In genomic region chrX:12106004-12106403, ce11 we compare ENCODE assay signal across 5 worm cellular contexts.
A peak's percentile ranks its signal among the peaks of the same experiment; 100 is the strongest.
TF ChIP-seq lines count a peak whose summit lies in the region.

No protein-coding gene starts in this region.

TF ChIP-seq in whole organism, L1 larva, 84 proteins besides CTCF, POLR2A, EP300 and RAD21 (continues in another document):
- no peak for TF ChIP-seq lin-39 (tag; optimal IDR thresholded peaks at IDR 0.05; lab: Kevin White, UChicago)
- peak; percentile 85 for TF ChIP-seq swsn-7 (tag; optimal IDR thresholded peaks at IDR 0.05; lab: Kevin White, UChicago)
- TF ChIP-seq nhr-77 (tag; optimal IDR thresholded peaks at IDR 0.05; lab: Kevin White, UChicago): peak; percentile 58
- peak; percentile 60 for TF ChIP-seq unc-130 (tag; optimal IDR thresholded peaks at IDR 0.05; lab: Kevin White, UChicago)
- TF ChIP-seq tlp-1 (tag; optimal IDR thresholded peaks at IDR 0.05; lab: Kevin White, UChicago): no peak
- peak; percentile 83 for TF ChIP-seq nhr-90 (tag; optimal IDR thresholded peaks at IDR 0.05; lab: Kevin White, UChicago; ENCODE audit: poor library complexity)
- TF ChIP-seq nhr-84 (tag; optimal IDR thresholded peaks at IDR 0.05; lab: Kevin White, UChicago): no peak
- TF ChIP-seq efl-1 (optimal IDR thresholded peaks at IDR 0.05; lab: Kevin White, UChicago): peak; percentile 39 to 40
- peak; percentile 11 to 93 for TF ChIP-seq efl-1 (GFP tag; optimal IDR thresholded peaks at IDR 0.05 in 1 of 2; lab: Kevin White, UChicago)
- peak in 2 of 3 experiments; percentile 4 to 13 for TF ChIP-seq dpl-1 (GFP tag; optimal IDR thresholded peaks at IDR 0.05; lab: Kevin White, UChicago)
- TF ChIP-seq hlh-17 (GFP tag; optimal IDR thresholded peaks at IDR 0.05; lab: Kevin White, UChicago; ENCODE audit: borderline replicate concordance): no peak
- peak; percentile 66 to 74 for TF ChIP-seq lsy-2 (tag; optimal IDR thresholded peaks at IDR 0.05; lab: Kevin White, UChicago)
- TF ChIP-seq snpc-4 (tag; optimal IDR thresholded peaks at IDR 0.05; lab: Kevin White, UChicago): no peak
- TF ChIP-seq pag-3 (tag; optimal IDR thresholded peaks at IDR 0.05; lab: Kevin White, UChicago; ENCODE audit: borderline replicate concordance, insufficient read depth): no peak
- peak; percentile 65 for TF ChIP-seq mep-1 (tag; optimal IDR thresholded peaks at IDR 0.05; lab: Kevin White, UChicago)
- TF ChIP-seq dsc-1 (tag; optimal IDR thresholded peaks at IDR 0.05; lab: Kevin White, UChicago): peak; percentile 95
- peak in 1 of 2 experiments; percentile 42 for TF ChIP-seq lin-35 (GFP tag; optimal IDR thresholded peaks at IDR 0.05; lab: Kevin White, UChicago)

TF ChIP-seq in whole organism, L3 larva, 47 proteins besides CTCF, POLR2A, EP300 and RAD21 (continues in another document):
- TF ChIP-seq egl-5 (tag; optimal IDR thresholded peaks at IDR 0.05; lab: Kevin White, UChicago) (peak; percentile 26), nhr-43 (tag; optimal IDR thresholded peaks at IDR 0.05; lab: Kevin White, UChicago; ENCODE audit: poor library complexity, severe bottlenecking) (peak; percentile 85), snpc-4 (tag; optimal IDR thresholded peaks at IDR 0.05; lab: Kevin White, UChicago) (peak; percentile 3), fkh-2 (tag; optimal IDR thresholded peaks at IDR 0.05; lab: Kevin White, UChicago) (peak; percentile 20), hmg-11 (tag; optimal IDR thresholded peaks at IDR 0.05; lab: Kevin White, UChicago) (no peak), elt-3 (tag; optimal IDR thresholded peaks at IDR 0.05; lab: Kevin White, UChicago) (peak in 1 of 3 experiments; percentile 25), lin-15B (tag; optimal IDR thresholded peaks at IDR 0.05; lab: Kevin White, UChicago) (peak; percentile 4), tbx-2 (tag; optimal IDR thresholded peaks at IDR 0.05; lab: Kevin White, UChicago) (peak; percentile 79), sea-2 (GFP tag; optimal IDR thresholded peaks at IDR 0.05; lab: Kevin White, UChicago) (peak; percentile 81), nhr-76 (tag; optimal IDR thresholded peaks at IDR 0.05; lab: Kevin White, UChicago) (peak; percentile 33), nhr-77 (tag; optimal IDR thresholded peaks at IDR 0.05; lab: Kevin White, UChicago) (peak; percentile 14), ceh-28 (tag; optimal IDR thresholded peaks at IDR 0.05; lab: Kevin White, UChicago) (peak; percentile 41), nhr-23 (tag; optimal IDR thresholded peaks at IDR 0.05; lab: Kevin White, UChicago) (peak; percentile 55), jun-1 (tag; optimal IDR thresholded peaks at IDR 0.05; lab: Kevin White, UChicago) (peak; percentile 20), nfya-1 (tag; optimal IDR thresholded peaks at IDR 0.05; lab: Kevin White, UChicago; ENCODE audit: insufficient read depth) (peak; percentile 67), elt-2 (tag; optimal IDR thresholded peaks at IDR 0.05; lab: Kevin White, UChicago) (peak; percentile 42), R02D3.7 (tag; optimal IDR thresholded peaks at IDR 0.05; lab: Kevin White, UChicago) (peak; percentile 20), elt-1 (tag; optimal IDR thresholded peaks at IDR 0.05; lab: Kevin White, UChicago) (no peak)

TF ChIP-seq in whole organism, early embryonic, 17 proteins besides CTCF, POLR2A, EP300 and RAD21:
- TF ChIP-seq hmbx-1 (tag; optimal IDR thresholded peaks at IDR 0.05; lab: Kevin White, UChicago) (peak; percentile 88), tra-4 (tag; optimal IDR thresholded peaks at IDR 0.05; lab: Kevin White, UChicago) (peak; percentile 86), B0310.2 (tag; optimal IDR thresholded peaks at IDR 0.05; lab: Kevin White, UChicago) (peak; percentile 95), flt-1 (GFP tag; IDR thresholded peaks at IDR 0.05; lab: Robert Waterston, UW) (peak; percentile 99), sea-1 (GFP tag; conservative IDR thresholded peaks at IDR 0.05; lab: Robert Waterston, UW) (peak; percentile 97), tbx-11 (GFP tag; IDR thresholded peaks at IDR 0.05; lab: Robert Waterston, UW) (peak; percentile 99), tbx-37 (GFP tag; conservative IDR thresholded peaks at IDR 0.05; lab: Robert Waterston, UW) (peak; percentile 99), hmg-4 (GFP tag; optimal IDR thresholded peaks at IDR 0.05; lab: Kevin White, UChicago) (no peak), hnd-1 (tag; optimal IDR thresholded peaks at IDR 0.05; lab: Kevin White, UChicago) (peak; percentile 93), ceh-36 (tag; optimal IDR thresholded peaks at IDR 0.05; lab: Kevin White, UChicago) (peak; percentile 98), ets-7 (tag; optimal IDR thresholded peaks at IDR 0.05; lab: Kevin White, UChicago) (peak; percentile 94), ama-1 (optimal IDR thresholded peaks at IDR 0.05; lab: Kevin White, UChicago) (no peak), pes-1 (GFP tag; IDR thresholded peaks at IDR 0.05; lab: Robert Waterston, UW) (peak; percentile 99), scrt-1 (GFP tag; IDR thresholded peaks at IDR 0.05; lab: Robert Waterston, UW) (peak; percentile 99), aly-1 (tag; optimal IDR thresholded peaks at IDR 0.05; lab: Kevin White, UChicago) (peak; percentile 97), ceh-13 (GFP tag; optimal IDR thresholded peaks at IDR 0.05; lab: Kevin White, UChicago) (peak; percentile 97), F13C5.2 (tag; optimal IDR thresholded peaks at IDR 0.05; lab: Kevin White, UChicago) (peak; percentile 99)

TF ChIP-seq in whole organism, midembryonic, 9 proteins besides CTCF, POLR2A, EP300 and RAD21:
- peak; percentile 98 for TF ChIP-seq klf-2 (GFP tag; conservative IDR thresholded peaks at IDR 0.05; lab: Robert Waterston, UW)
- peak; percentile 99 for TF ChIP-seq flt-1 (GFP tag; IDR thresholded peaks at IDR 0.05; lab: Robert Waterston, UW)
- TF ChIP-seq ztf-23 (GFP tag; IDR thresholded peaks at IDR 0.05; lab: Robert Waterston, UW): peak; percentile 98
- peak; percentile 96 for TF ChIP-seq ref-1 (GFP tag; conservative IDR thresholded peaks at IDR 0.05; lab: Robert Waterston, UW)
- TF ChIP-seq cog-1 (tag; optimal IDR thresholded peaks at IDR 0.05; lab: Kevin White, UChicago): peak; percentile 95
- peak; percentile 90 for TF ChIP-seq med-1 (GFP tag; optimal IDR thresholded peaks at IDR 0.05; lab: Kevin White, UChicago; ENCODE audit: insufficient read depth)
- TF ChIP-seq tab-1 (GFP tag; IDR thresholded peaks at IDR 0.05; lab: Robert Waterston, UW): no peak; the same call in 1 of the 2 replicates
- peak; percentile 97 for TF ChIP-seq T22C8.4 (GFP tag; IDR thresholded peaks at IDR 0.05; lab: Robert Waterston, UW)
- peak; percentile 98 for TF ChIP-seq ztf-29 (GFP tag; IDR thresholded peaks at IDR 0.05; lab: Robert Waterston, UW)

TF ChIP-seq in whole organism, young adult, 124 proteins besides CTCF, POLR2A, EP300 and RAD21 (continues in another document):
- no peak; the same call in 1 of the 2 replicates for TF ChIP-seq ztf-6 (GFP tag; IDR thresholded peaks at IDR 0.05; lab: Robert Waterston, UW)
- TF ChIP-seq F23B12.7 (tag; optimal IDR thresholded peaks at IDR 0.05; lab: Kevin White, UChicago; ENCODE audit: insufficient read depth): peak; percentile 80
- peak; percentile 10; the same call in 1 of the 2 replicates for TF ChIP-seq lir-1 (GFP tag; conservative IDR thresholded peaks at IDR 0.05; lab: Robert Waterston, UW)
- peak; percentile 91 for TF ChIP-seq fkh-3 (tag; optimal IDR thresholded peaks at IDR 0.05; lab: Kevin White, UChicago)
- peak; percentile 74 for TF ChIP-seq snpc-1.3 (tag; optimal IDR thresholded peaks at IDR 0.05; lab: Kevin White, UChicago; ENCODE audit: insufficient read depth)
- TF ChIP-seq F57C9.4 (tag; optimal IDR thresholded peaks at IDR 0.05; lab: Kevin White, UChicago): no peak
- TF ChIP-seq snpc-3.4 (tag; optimal IDR thresholded peaks at IDR 0.05; lab: Kevin White, UChicago): peak; percentile 80
- TF ChIP-seq C06A6.2 (GFP tag; conservative IDR thresholded peaks at IDR 0.05; lab: Robert Waterston, UW): peak; percentile 67
- TF ChIP-seq Y79H2A.3 (GFP tag; conservative IDR thresholded peaks at IDR 0.05; lab: Robert Waterston, UW): 0 out of 2 replicates have a peak, but pooled peaks have one; percentile 33
- no peak; the same call in 1 of the 2 replicates for TF ChIP-seq egrh-3 (GFP tag; IDR thresholded peaks at IDR 0.05; lab: Robert Waterston, UW)
- TF ChIP-seq cebp-2 (GFP tag; IDR thresholded peaks at IDR 0.05; lab: Robert Waterston, UW): peak; percentile 97
- TF ChIP-seq pbrm-1 (GFP tag; IDR thresholded peaks at IDR 0.05; lab: Robert Waterston, UW): peak; percentile 90
- peak; percentile 73 for TF ChIP-seq tbx-9 (tag; optimal IDR thresholded peaks at IDR 0.05; lab: Kevin White, UChicago; ENCODE audit: borderline replicate concordance)
- peak; percentile 21 for TF ChIP-seq dpl-1 (GFP tag; optimal IDR thresholded peaks at IDR 0.05; lab: Kevin White, UChicago)
- TF ChIP-seq tlf-1 (GFP tag; optimal IDR thresholded peaks at IDR 0.05; lab: Kevin White, UChicago): peak; percentile 65
- TF ChIP-seq Y53G8AR.9 (GFP tag; conservative IDR thresholded peaks at IDR 0.05; lab: Robert Waterston, UW): peak; percentile 84
- no peak for TF ChIP-seq snpc-4 (GFP tag; optimal IDR thresholded peaks at IDR 0.05; lab: Kevin White, UChicago)
- TF ChIP-seq snpc-4 (tag; optimal IDR thresholded peaks at IDR 0.05; lab: Kevin White, UChicago): peak in 2 of 4 experiments; percentile 75 to 87
- peak; percentile 85; the same call in 1 of the 2 replicates for TF ChIP-seq sea-2 (GFP tag; IDR thresholded peaks at IDR 0.05; lab: Robert Waterston, UW)
- TF ChIP-seq bed-2 (GFP tag; IDR thresholded peaks at IDR 0.05; lab: Robert Waterston, UW): 0 out of 2 replicates have a peak, but pooled peaks have one; percentile 47
- TF ChIP-seq pha-4 (tag; optimal IDR thresholded peaks at IDR 0.05; lab: Kevin White, UChicago): no peak
- peak; percentile 91 for TF ChIP-seq ceh-27 (GFP tag; optimal IDR thresholded peaks at IDR 0.05; lab: Kevin White, UChicago)
- peak; percentile 92 for TF ChIP-seq let-526 (GFP tag; IDR thresholded peaks at IDR 0.05; lab: Robert Waterston, UW)
- peak; percentile 89 for TF ChIP-seq hmg-1.2 (GFP tag; IDR thresholded peaks at IDR 0.05; lab: Robert Waterston, UW)
- 0 out of 2 replicates have a peak, but pooled peaks have one; percentile 66 for TF ChIP-seq madf-3 (GFP tag; IDR thresholded peaks at IDR 0.05; lab: Robert Waterston, UW)
- peak; percentile 72 for TF ChIP-seq mcd-1 (GFP tag; IDR thresholded peaks at IDR 0.05; lab: Robert Waterston, UW)
- TF ChIP-seq let-607 (tag; optimal IDR thresholded peaks at IDR 0.05; lab: Kevin White, UChicago): peak; percentile 55 to 74
- peak; percentile 96 for TF ChIP-seq Y56A3A.18 (GFP tag; IDR thresholded peaks at IDR 0.05; lab: Robert Waterston, UW)
- TF ChIP-seq sdz-38 (tag; optimal IDR thresholded peaks at IDR 0.05; lab: Kevin White, UChicago): peak; percentile 41
- no peak for TF ChIP-seq F39B2.1 (GFP tag; IDR thresholded peaks at IDR 0.05; lab: Robert Waterston, UW)
- TF ChIP-seq atf-7 (tag; optimal IDR thresholded peaks at IDR 0.05; lab: Kevin White, UChicago): peak; percentile 67
- peak; percentile 88 for TF ChIP-seq K11D2.4 (GFP tag; IDR thresholded peaks at IDR 0.05; lab: Robert Waterston, UW)
- peak; percentile 91 for TF ChIP-seq mxl-1 (tag; optimal IDR thresholded peaks at IDR 0.05; lab: Kevin White, UChicago)
- peak; percentile 84 for TF ChIP-seq Y53F4B.3 (GFP tag; IDR thresholded peaks at IDR 0.05; lab: Robert Waterston, UW)

Comparison
In these comparisons a context has a peak if more than half of its experiments do, and no peak if none do; other contexts are left out.
1. Of the 8 proteins assayed by ChIP-seq in both whole organism, young adult and whole organism, L1 larva: peak only in whole organism, young adult: none; only in whole organism, L1 larva: none; in both: dpl-1, efl-1, nhr-90 and unc-130; in neither: 1; mixed calls (peak in some experiments, not most) for 3.